Worm (Caenorhabditis elegans) whole organism, mixed stage, embryonic: ENCODE data around the gene pek-1.

ENCODE experiments used
- M03D4.4 ChIP-seq: sonication (generic microtip); optimal IDR thresholded peaks from 2 replicates; lab custom pipeline; 2017; ENCODE audit warnings: mild to moderate bottlenecking, missing genetic modification characterization, missing compliant biosample characterization
- elt-3 ChIP-seq: fragments of 150-350 bp; optimal IDR thresholded peaks from 2 replicates; lab custom pipeline; 2014; ENCODE audit warnings: missing biosample characterization, missing genetic modification characterization
- lin-13 ChIP-seq: fragments of 150-350 bp; optimal IDR thresholded peaks from 2 replicates; lab custom pipeline; 2014; ENCODE audit warnings: missing biosample characterization, missing genetic modification characterization
- nhr-76 ChIP-seq: sonication (generic microtip); optimal IDR thresholded peaks from 2 replicates; lab custom pipeline; 2017; ENCODE audit warnings: missing biosample characterization, missing genetic modification characterization
- pha-4 ChIP-seq: fragments of 150-350 bp; optimal IDR thresholded peaks from 2 replicates; lab custom pipeline; 2018; ENCODE audit warnings: missing biosample characterization, missing genetic modification reagents, missing genetic modification characterization
- snpc-4 ChIP-seq: fragments of 150-350 bp; optimal IDR thresholded peaks from 2 replicates; lab custom pipeline; 2014; ENCODE audit warnings: missing biosample characterization, missing genetic modification characterization

ce11 chrX:11385916-11386315 is 28.8 kb downstream of the pek-1 start:
- no peak for TF ChIP-seq snpc-4 (tag; lab: Kevin White, UChicago)
- no peak for TF ChIP-seq elt-3 (tag; lab: Kevin White, UChicago)
- TF ChIP-seq M03D4.4: no peak
- TF ChIP-seq lin-13: no peak
- no peak for TF ChIP-seq nhr-76 (tag; lab: Kevin White, UChicago)
- no peak for TF ChIP-seq pha-4 (tag; lab: Kevin White, UChicago)
